Worm (Caenorhabditis elegans) whole organism, young adult: Measurements from ENCODE around the gene wrb-1.
A peak's percentile ranks its signal among the peaks of the same experiment; 100 is the strongest.

Experiments
- F23B12.7 ChIP-seq: sonication (generic microtip); optimal IDR thresholded peaks from 2 replicates; lab custom pipeline; 2017; ENCODE audit warnings: missing genetic modification characterization, mild to moderate bottlenecking, missing compliant biosample characterization, antibody characterized with exemption, moderate library complexity; ENCODE audit not compliant: insufficient read depth
- F37B4.10 ChIP-seq: fragments of 200-800 bp; sonication (Bioruptor generic); IDR thresholded peaks from 2 replicates; pipeline ENCODE4 v1.3.6; 2022; ENCODE audit warnings: missing genetic modification characterization, missing compliant biosample characterization
- K12H6.12 ChIP-seq: fragments of 200-800 bp; sonication (Bioruptor generic); optimal IDR thresholded peaks from 2 replicates; lab custom pipeline; 2018; ENCODE audit warnings: mild to moderate bottlenecking, missing genetic modification characterization, missing compliant biosample characterization
- T07F8.4 ChIP-seq: sonication (generic microtip); optimal IDR thresholded peaks from 2 replicates; lab custom pipeline; 2016; ENCODE audit warnings: mild to moderate bottlenecking, missing genetic modification characterization, moderate library complexity, missing compliant biosample characterization
- Y95B8A.8 ChIP-seq: fragments of 200-800 bp; sonication (Bioruptor generic); IDR thresholded peaks from 2 replicates; pipeline ENCODE4 v1.3.6; 2022; ENCODE audit warnings: missing genetic modification reagents, missing genetic modification characterization, missing compliant biosample characterization
- ama-1 ChIP-seq, 3 experiments: fragments of 150-350 bp in 1 of 3; sonication (generic microtip) in 2 of 3; optimal IDR thresholded peaks; 2 replicates each; lab custom pipeline; 2014 to 2018; ENCODE audit warnings: missing biosample characterization in 2 of 3, missing genetic modification characterization in 2 of 3, missing genetic modification reagents in 2 of 3
- attf-3 ChIP-seq: fragments of 200-800 bp; sonication (Bioruptor generic); conservative IDR thresholded peaks from 2 replicates; pipeline ENCODE4 v1.3.6; 2022; ENCODE audit warnings: missing genetic modification reagents, missing genetic modification characterization, missing compliant biosample characterization
- attf-5 ChIP-seq: fragments of 200-800 bp; sonication (Bioruptor generic); optimal IDR thresholded peaks from 2 replicates; lab custom pipeline; 2018; ENCODE audit warnings: mild to moderate bottlenecking, missing genetic modification characterization, missing compliant biosample characterization
- attf-6 ChIP-seq: fragments of 200-800 bp; sonication (Bioruptor generic); IDR thresholded peaks from 2 replicates; pipeline ENCODE4 v1.3.6; 2022; ENCODE audit warnings: missing genetic modification reagents, missing genetic modification characterization, missing compliant biosample characterization
- cebp-2 ChIP-seq: fragments of 200-800 bp; sonication (Bioruptor generic); IDR thresholded peaks from 2 replicates; pipeline ENCODE4 v1.3.6; 2022; ENCODE audit warnings: missing genetic modification characterization, missing compliant biosample characterization
- chd-7 ChIP-seq: sonication (generic microtip); optimal IDR thresholded peaks from 2 replicates; lab custom pipeline; 2016; ENCODE audit warnings: mild to moderate bottlenecking, missing genetic modification characterization, moderate library complexity, missing compliant biosample characterization
- efl-1 ChIP-seq: fragments of 150-350 bp; optimal IDR thresholded peaks from 2 replicates; lab custom pipeline; 2014; ENCODE audit warnings: missing biosample characterization, missing genetic modification reagents, missing genetic modification characterization
- egl-18 ChIP-seq: fragments of 200-800 bp; sonication (Bioruptor generic); IDR thresholded peaks from 2 replicates; pipeline ENCODE4 v1.3.6; 2022; ENCODE audit warnings: missing genetic modification reagents, missing genetic modification characterization, missing compliant biosample characterization
- fkh-3 ChIP-seq: sonication (generic microtip); optimal IDR thresholded peaks from 2 replicates; lab custom pipeline; 2016; ENCODE audit warnings: mild to moderate bottlenecking, missing genetic modification characterization, missing compliant biosample characterization
- hmg-1.2 ChIP-seq: fragments of 200-800 bp; sonication (Bioruptor generic); IDR thresholded peaks from 2 replicates; pipeline ENCODE4 v1.3.6; 2022; ENCODE audit warnings: missing genetic modification reagents, missing genetic modification characterization, missing compliant biosample characterization
- hmg-20 ChIP-seq: fragments of 200-800 bp; sonication (Bioruptor generic); IDR thresholded peaks from 2 replicates; pipeline ENCODE4 v1.3.6; 2022; ENCODE audit warnings: missing genetic modification reagents, missing genetic modification characterization, missing compliant biosample characterization
- lin-54 ChIP-seq: fragments of 200-800 bp; sonication (Bioruptor generic); optimal IDR thresholded peaks from 2 replicates; lab custom pipeline; 2018; ENCODE audit warnings: mild to moderate bottlenecking, missing genetic modification characterization, missing compliant biosample characterization
- lsl-1 ChIP-seq: fragments of 200-800 bp; sonication (Bioruptor generic); optimal IDR thresholded peaks from 2 replicates; lab custom pipeline; 2018; ENCODE audit warnings: mild to moderate bottlenecking, missing genetic modification characterization, moderate library complexity, missing compliant biosample characterization
- lsy-27 ChIP-seq: sonication (generic microtip); optimal IDR thresholded peaks from 2 replicates; lab custom pipeline; 2017; ENCODE audit warnings: missing genetic modification characterization, mild to moderate bottlenecking, missing compliant biosample characterization, antibody characterized with exemption, missing genotype, borderline replicate concordance; ENCODE audit not compliant: insufficient read depth
- madf-6 ChIP-seq: fragments of 200-800 bp; sonication (Bioruptor generic); IDR thresholded peaks from 2 replicates; pipeline ENCODE4 v1.3.6; 2022; ENCODE audit warnings: missing genetic modification reagents, missing genetic modification characterization, missing compliant biosample characterization
- mcd-1 ChIP-seq: fragments of 200-800 bp; sonication (Bioruptor generic); IDR thresholded peaks from 2 replicates; pipeline ENCODE4 v1.3.6; 2022; ENCODE audit warnings: missing genetic modification reagents, missing genetic modification characterization, missing compliant biosample characterization
- mel-28 ChIP-seq: sonication (generic microtip); optimal IDR thresholded peaks from 2 replicates; lab custom pipeline; 2016; ENCODE audit warnings: borderline replicate concordance, mild to moderate bottlenecking, missing genetic modification characterization, missing compliant biosample characterization
- nfyb-1 ChIP-seq: fragments of 200-800 bp; sonication (Bioruptor generic); IDR thresholded peaks from 2 replicates; pipeline ENCODE4 v1.3.6; 2022; ENCODE audit warnings: missing genetic modification reagents, missing genetic modification characterization, missing compliant biosample characterization
- nhr-179 ChIP-seq: sonication (generic microtip); optimal IDR thresholded peaks from 2 replicates; lab custom pipeline; 2016; ENCODE audit warnings: mild to moderate bottlenecking, missing genetic modification characterization, missing compliant biosample characterization
- nhr-27 ChIP-seq: fragments of 200-800 bp; sonication (Bioruptor generic); optimal IDR thresholded peaks from 2 replicates; lab custom pipeline; 2018; ENCODE audit warnings: mild to moderate bottlenecking, missing genetic modification characterization, moderate library complexity, missing compliant biosample characterization
- pbrm-1 ChIP-seq: fragments of 200-800 bp; sonication (Bioruptor generic); IDR thresholded peaks from 2 replicates; pipeline ENCODE4 v1.3.6; 2022; ENCODE audit warnings: missing genetic modification reagents, missing genetic modification characterization, missing compliant biosample characterization
- sdz-38 ChIP-seq: sonication (generic microtip); optimal IDR thresholded peaks from 2 replicates; lab custom pipeline; 2016; ENCODE audit warnings: missing genotype, missing genetic modification characterization, missing compliant biosample characterization
- sea-2 ChIP-seq: fragments of 200-800 bp; sonication (Bioruptor generic); IDR thresholded peaks from 2 replicates; pipeline ENCODE4 v1.3.6; 2022; ENCODE audit warnings: missing genetic modification characterization, missing compliant biosample characterization
- snpc-3.4 ChIP-seq: sonication (generic microtip); optimal IDR thresholded peaks from 2 replicates; lab custom pipeline; 2017; ENCODE audit warnings: missing genetic modification characterization, mild to moderate bottlenecking, missing compliant biosample characterization, antibody characterized with exemption, moderate library complexity, missing genotype, missing genetic modification reagents
- sptf-2 ChIP-seq: fragments of 200-800 bp; sonication (Bioruptor generic); optimal IDR thresholded peaks from 2 replicates; lab custom pipeline; 2018; ENCODE audit warnings: mild to moderate bottlenecking, missing genetic modification characterization, missing compliant biosample characterization
- tbx-9 ChIP-seq: sonication (generic microtip); optimal IDR thresholded peaks from 2 replicates; lab custom pipeline; 2016; ENCODE audit warnings: borderline replicate concordance, missing genetic modification characterization, inconsistent platforms, missing compliant biosample characterization
- xnd-1 ChIP-seq: sonication (generic microtip); optimal IDR thresholded peaks from 2 replicates; lab custom pipeline; 2016; ENCODE audit warnings: missing genotype, missing genetic modification reagents, missing genetic modification characterization, missing compliant biosample characterization
- ztf-18 ChIP-seq: sonication (generic microtip); optimal IDR thresholded peaks from 2 replicates; lab custom pipeline; 2016; ENCODE audit warnings: missing genotype, mild to moderate bottlenecking, missing genetic modification characterization, missing compliant biosample characterization
- ztf-25 ChIP-seq: fragments of 200-800 bp; sonication (Bioruptor generic); IDR thresholded peaks from 2 replicates; pipeline ENCODE4 v1.3.6; 2022; ENCODE audit warnings: missing genetic modification reagents, missing genetic modification characterization, missing compliant biosample characterization

The wrb-1 gene

DNA sequence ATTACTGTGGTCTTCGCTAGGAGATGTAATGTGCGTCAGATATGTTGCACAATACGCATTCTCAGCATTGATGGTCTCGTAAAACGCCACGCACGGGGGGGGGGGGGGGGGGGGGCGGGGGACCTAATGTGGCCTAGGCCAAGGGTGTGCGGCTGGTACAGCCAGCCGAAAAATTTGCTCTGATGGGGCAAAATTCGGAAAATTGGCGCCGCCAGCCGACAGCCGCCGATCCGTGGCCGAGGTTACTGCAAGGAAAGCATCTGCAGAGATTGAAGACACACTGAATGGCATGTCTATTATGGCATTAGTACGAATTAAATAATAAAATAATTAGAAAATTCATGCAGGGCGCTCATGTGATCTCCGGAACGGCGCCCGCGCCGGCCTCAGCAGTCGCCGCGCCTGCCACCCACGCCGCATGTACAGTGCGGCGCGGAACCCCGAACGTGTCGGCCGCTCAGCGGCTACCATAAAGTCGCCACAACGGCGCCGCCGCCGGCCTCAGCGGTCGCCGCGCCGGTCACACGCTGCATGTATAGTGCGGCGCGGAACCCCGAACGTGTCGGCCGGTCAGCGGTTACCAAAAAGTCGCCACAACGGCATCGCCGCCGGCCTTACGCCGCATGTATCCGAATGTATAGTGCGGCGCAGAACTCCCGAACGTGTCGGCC is 3.5 kb downstream of the wrb-1 start, which contains the start of gene Y50D4A.6 (continued):
- TF ChIP-seq attf-6 (GFP tag; lab: Robert Waterston, UW) (no peak), nfyb-1 (GFP tag; lab: Robert Waterston, UW) (no peak)

- TF ChIP-seq hmg-20 (GFP tag; lab: Robert Waterston, UW) = no peak
- TF ChIP-seq hmg-1.2 (GFP tag; lab: Robert Waterston, UW) = peak; percentile 83
Observed at ce11 chrV:1201717-1202116, 5.8 kb downstream of the wrb-1 start.

ce11 chrV:1206971-1207370 is 11.1 kb downstream of the wrb-1 start, which contains the start of gene Y50D4A.5:
Gene Y50D4A.5, plus strand, starts transcription at chrV:1207307.
- TF ChIP-seq mel-28 (tag; lab: Kevin White, UChicago) (no peak), tbx-9 (no peak), lin-54 (peak; percentile 38), xnd-1 (tag; lab: Kevin White, UChicago) (peak; percentile 4), ztf-25 (no peak), ztf-18 (tag; lab: Kevin White, UChicago) (no peak), attf-5 (GFP tag; lab: Kevin White, UChicago) (peak; percentile 4), Y95B8A.8 (no peak), T07F8.4 (no peak), sptf-2 (GFP tag; lab: Kevin White, UChicago) (no peak), attf-3 (GFP tag; lab: Robert Waterston, UW) (peak; percentile 71), lsy-27 (tag; lab: Kevin White, UChicago) (no peak), madf-6 (GFP tag; lab: Robert Waterston, UW) (peak; percentile 58; the same call in 1 of the 2 replicates), efl-1 (GFP tag; lab: Kevin White, UChicago) (peak; percentile 28), F37B4.10 (GFP tag; lab: Robert Waterston, UW) (no peak), mcd-1 (peak; percentile 57)

DNA sequence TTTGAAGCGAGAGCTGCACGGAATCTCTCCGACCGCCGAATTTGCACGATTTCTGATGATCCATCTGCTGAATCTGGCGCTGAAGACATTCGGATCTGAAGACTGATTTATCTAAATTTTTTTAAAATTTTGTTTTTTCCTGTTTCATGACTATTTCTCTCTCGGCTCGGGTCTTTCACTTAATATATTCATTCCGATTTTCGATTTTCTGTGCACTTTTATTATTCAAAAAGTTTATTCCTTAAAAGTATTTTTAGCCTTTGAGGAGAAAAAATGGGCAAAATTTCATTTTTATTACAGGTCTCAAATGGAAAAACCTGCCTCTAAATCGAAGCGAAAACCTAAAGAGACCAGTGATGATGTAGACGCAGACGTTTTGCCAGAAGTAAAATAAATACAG is 11.7 kb downstream of the wrb-1 start, which contains the start of gene Y50D4A.1:
Gene Y50D4A.1 (plus strand): TSS at position 301 of the 400 bp plus-strand sequence.
- TF ChIP-seq lsl-1 (GFP tag; lab: Kevin White, UChicago) = no peak
- TF ChIP-seq attf-6 (GFP tag; lab: Robert Waterston, UW) = no peak

ce11 chrV:1220509-1220908 is 24.6 kb downstream of the wrb-1 start, which contains the start of gene Y50D4A.10:
Gene Y50D4A.10, minus strand, starts transcription at chrV:1220565.
- no peak for TF ChIP-seq nhr-27 (tag; lab: Kevin White, UChicago)
- TF ChIP-seq nhr-179 = no peak
- TF ChIP-seq F23B12.7 = no peak
- TF ChIP-seq pbrm-1 = no peak
- no peak for TF ChIP-seq K12H6.12 (tag; lab: Kevin White, UChicago)
- no peak for TF ChIP-seq sea-2
- TF ChIP-seq snpc-3.4 = no peak
- no peak for TF ChIP-seq chd-7
- no peak for TF ChIP-seq egl-18 (GFP tag; lab: Robert Waterston, UW)
- TF ChIP-seq attf-5 (GFP tag; lab: Kevin White, UChicago) = no peak
- no peak for TF ChIP-seq fkh-3 (tag; lab: Kevin White, UChicago)
- no peak for TF ChIP-seq attf-3 (GFP tag; lab: Robert Waterston, UW)
- no peak for TF ChIP-seq ama-1 (optimal IDR thresholded peaks at IDR 0.05; lab: Kevin White, UChicago)
- no peak for TF ChIP-seq ama-1 (GFP tag; optimal IDR thresholded peaks at IDR 0.05; lab: Kevin White, UChicago)
- TF ChIP-seq hmg-1.2 (GFP tag; lab: Robert Waterston, UW) = no peak
- TF ChIP-seq cebp-2 = no peak
- no peak for TF ChIP-seq sdz-38 (tag; lab: Kevin White, UChicago)
